Worm (Caenorhabditis elegans): ENCODE data around the gene C34F11.1.

DNA sequence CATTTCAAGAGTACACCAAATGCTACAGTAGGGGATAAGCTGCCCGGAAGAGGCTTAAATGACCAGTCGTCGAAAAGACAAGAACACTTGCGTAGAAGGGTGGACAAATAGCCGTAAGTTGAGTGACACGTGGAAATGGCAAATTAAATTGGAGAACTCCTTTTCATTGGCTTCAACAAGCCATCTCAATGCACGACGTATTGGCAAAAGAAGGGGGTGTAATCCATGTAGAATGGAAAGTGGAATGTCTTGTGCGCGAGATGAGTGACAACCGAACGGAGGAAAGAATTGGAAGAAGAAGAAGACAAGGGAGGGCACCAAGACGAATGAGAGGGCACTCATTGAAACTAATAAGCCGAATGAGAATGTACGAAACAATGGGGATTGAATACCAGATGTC, 15.9 kb downstream of the C34F11.1 start:
- TF ChIP-seq tra-4 (tag; optimal IDR thresholded peaks at IDR 0.05) (no peak), ama-1 (optimal IDR thresholded peaks at IDR 0.05) (no peak), scrt-1 (GFP tag; IDR thresholded peaks at IDR 0.05) (no peak), flt-1 (GFP tag; IDR thresholded peaks at IDR 0.05) (no peak), hmbx-1 (tag; optimal IDR thresholded peaks at IDR 0.05) (no peak), ceh-36 (tag; optimal IDR thresholded peaks at IDR 0.05) (no peak), ets-7 (tag; optimal IDR thresholded peaks at IDR 0.05) (no peak)

Data from whole organism, early embryonic.